Worm (Caenorhabditis elegans): ENCODE results near the gene C53C11.2.
"Not testable (repeated sequence)": the region's sequence is repeated elsewhere in the genome, so short reads cannot be mapped to it uniquely, and the experiment has no call there.

DNA sequence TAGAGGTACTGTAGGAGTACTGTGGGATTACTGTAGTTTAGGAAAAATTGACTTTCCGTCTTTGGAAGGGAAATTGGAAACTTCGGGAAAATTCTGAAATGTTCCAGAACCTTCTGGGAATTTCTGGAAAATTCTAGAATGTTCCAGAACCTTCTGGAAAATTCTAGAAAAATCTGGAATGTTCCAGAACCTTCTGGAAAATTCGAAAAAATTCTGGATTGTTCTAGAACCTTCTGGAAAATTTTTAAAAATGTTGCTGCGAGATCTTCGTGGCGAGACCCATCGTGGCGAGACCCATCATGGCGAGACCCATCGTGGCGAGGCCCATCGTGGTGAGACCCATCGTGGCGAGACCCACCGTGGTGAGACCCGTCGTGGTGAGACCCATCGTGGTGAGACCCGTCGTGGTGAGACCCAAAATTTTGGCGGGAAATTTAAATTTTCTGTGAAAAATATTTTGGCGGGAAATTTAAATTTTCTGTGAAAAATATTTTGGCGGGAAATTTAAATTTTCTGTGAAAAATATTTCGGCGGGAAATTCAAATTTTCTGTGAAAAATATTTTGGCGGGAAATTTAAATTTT lies 25.6 kb upstream of the C53C11.2 start, which contains the start of gene C53C11.4:
- not testable (repeated sequence) for TF ChIP-seq tab-1 (GFP tag; IDR thresholded peaks at IDR 0.05); cog-1 (tag; optimal IDR thresholded peaks at IDR 0.05); ztf-29 (GFP tag; IDR thresholded peaks at IDR 0.05); ref-1 (GFP tag; conservative IDR thresholded peaks at IDR 0.05); flt-1 (GFP tag; IDR thresholded peaks at IDR 0.05); klf-2 (GFP tag; conservative IDR thresholded peaks at IDR 0.05); ztf-23 (GFP tag; IDR thresholded peaks at IDR 0.05); T22C8.4 (GFP tag; IDR thresholded peaks at IDR 0.05)

Data from whole organism, midembryonic.